Fruit fly (Drosophila melanogaster) whole organism, pupa: Measurements from ENCODE around the gene Prp5.

Experiments used
- CG32121 ChIP-seq: fragments of 200-800 bp; sonication (Bioruptor generic); IDR thresholded peaks from 2 replicates; pipeline ENCODE4 v1.3.6; 2022; ENCODE audit warnings: missing biosample characterization, missing genetic modification characterization
- EcR ChIP-seq: fragments of 200-800 bp; sonication (Bioruptor generic); optimal IDR thresholded peaks from 3 replicates; lab custom pipeline; 2019; ENCODE audit warnings: missing biosample characterization, missing genetic modification characterization, mild to moderate bottlenecking, moderate library complexity, missing genetic modification reagents

DNA sequence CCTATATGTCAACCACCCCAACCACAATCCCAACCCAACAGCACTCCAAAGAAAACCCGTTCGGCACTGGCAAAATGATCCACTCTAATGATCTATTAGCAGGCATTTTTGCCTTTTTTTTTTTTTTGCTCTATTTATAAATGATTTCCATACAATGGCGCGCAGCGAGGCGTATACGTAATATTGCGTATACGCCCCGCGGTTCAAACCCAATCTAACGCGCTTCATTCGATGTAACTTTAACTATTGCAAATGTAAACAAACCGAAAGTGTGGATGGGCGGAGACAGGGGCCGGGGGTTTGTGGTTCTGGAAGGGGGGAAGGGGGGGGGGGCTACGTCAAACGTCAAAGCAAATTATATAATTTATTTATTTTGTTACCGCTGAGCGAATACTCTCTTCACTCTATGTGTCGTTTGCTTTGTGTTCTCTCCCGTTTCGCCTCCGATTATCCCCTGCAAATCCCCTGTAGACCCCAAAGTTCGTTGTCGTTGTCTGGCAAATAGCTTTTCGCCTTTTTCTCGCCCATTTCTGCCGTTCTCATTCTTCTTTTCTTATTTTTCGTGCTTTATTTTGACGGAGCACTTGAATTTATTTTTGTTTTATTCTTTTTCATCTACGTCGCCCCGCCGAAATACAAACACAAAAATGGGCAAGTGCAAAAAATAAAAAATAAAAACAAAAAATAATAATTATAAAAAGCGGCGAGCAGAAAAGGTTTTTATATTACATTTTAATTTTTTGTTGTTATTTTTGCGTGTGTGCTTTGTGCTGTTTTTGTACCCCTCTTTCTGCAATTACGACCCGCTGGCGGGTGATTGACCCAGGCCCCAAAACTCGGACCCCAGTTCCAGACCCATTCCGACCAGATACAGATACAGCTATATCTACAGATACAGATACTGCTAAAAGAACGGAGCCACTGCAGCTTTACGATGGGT is 41.5 kb upstream of the Prp5 start:
- TF ChIP-seq EcR (no peak), CG32121 (no peak)
